Worm (Caenorhabditis elegans) whole organism, L4 larva: Measurements from ENCODE around the gene hlh-12.

Experiments used
- ceh-28 ChIP-seq: fragments of 150-350 bp; optimal IDR thresholded peaks from 2 replicates; lab custom pipeline; 2014; ENCODE audit warnings: missing biosample characterization, missing genetic modification reagents, missing genetic modification characterization
- ceh-82 ChIP-seq: sonication (generic microtip); optimal IDR thresholded peaks from 2 replicates; lab custom pipeline; 2017; ENCODE audit warnings: missing biosample characterization, missing genetic modification characterization
- ctbp-1 ChIP-seq: fragments of 200-800 bp; sonication (Bioruptor generic); IDR thresholded peaks from 2 replicates; pipeline ENCODE4 v1.3.6; 2022; ENCODE audit warnings: missing genetic modification reagents, missing genetic modification characterization, missing compliant biosample characterization
- fkh-10 ChIP-seq: fragments of 150-350 bp; optimal IDR thresholded peaks from 2 replicates; lab custom pipeline; 2014; ENCODE audit warnings: missing biosample characterization, missing genetic modification reagents, missing genetic modification characterization
- jun-1 ChIP-seq: fragments of 150-350 bp; optimal IDR thresholded peaks from 2 replicates; lab custom pipeline; 2014; ENCODE audit warnings: missing biosample characterization, missing genetic modification reagents, missing genetic modification characterization
- mep-1 ChIP-seq: fragments of 150-350 bp; sonication (generic microtip); optimal IDR thresholded peaks from 3 replicates; lab custom pipeline; 2014; ENCODE audit warnings: missing biosample characterization, missing genetic modification characterization
- pha-4 ChIP-seq, 2 experiments: fragments of 150-350 bp in 1 of 2; fragments of 200-800 bp in 1 of 2; sonication (Bioruptor generic) in 1 of 2; IDR thresholded peaks in 1 of 2; optimal IDR thresholded peaks in 1 of 2; 2 replicates each; pipeline versions ENCODE4 v1.3.6 to Lab custom; 2014 to 2022; ENCODE audit warnings: missing genetic modification characterization in 2 of 2, missing genetic modification reagents in 2 of 2, missing biosample characterization in 1 of 2, missing compliant biosample characterization in 1 of 2
- skn-1 ChIP-seq: fragments of 150-350 bp; optimal IDR thresholded peaks from 2 replicates; lab custom pipeline; 2014; ENCODE audit warnings: missing biosample characterization, missing genetic modification characterization

DNA sequence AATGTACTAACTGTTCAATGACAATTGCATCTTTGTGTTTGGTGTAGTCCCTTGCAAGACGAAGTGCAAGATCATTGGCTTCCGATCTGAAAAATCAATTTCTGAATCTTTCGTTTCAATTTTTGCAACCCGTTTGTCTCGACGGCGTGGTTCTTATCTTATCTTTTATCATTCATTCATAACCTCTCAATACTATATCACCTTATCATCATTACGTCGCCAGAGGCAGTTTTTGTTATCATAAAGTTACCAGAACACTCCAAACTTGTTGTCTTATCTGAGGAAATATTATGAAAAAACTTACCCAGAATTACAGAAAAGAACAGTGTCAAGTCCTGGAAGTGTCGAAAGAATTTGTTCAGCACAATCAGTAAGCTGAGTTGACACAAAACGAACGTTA, 28.7 kb downstream of the hlh-12 start:
- TF ChIP-seq jun-1 (tag; lab: Kevin White, UChicago): no peak
- TF ChIP-seq skn-1 (tag; lab: Kevin White, UChicago): no peak
- TF ChIP-seq ceh-82 (tag; lab: Kevin White, UChicago): no peak
- TF ChIP-seq pha-4 (GFP tag; IDR thresholded peaks at IDR 0.05; lab: Robert Waterston, UW): no peak
- TF ChIP-seq pha-4 (tag; optimal IDR thresholded peaks at IDR 0.05; lab: Kevin White, UChicago): no peak
- TF ChIP-seq mep-1 (tag; lab: Kevin White, UChicago): no peak
- no peak for TF ChIP-seq ceh-28 (tag; lab: Kevin White, UChicago)
- no peak for TF ChIP-seq ctbp-1
- no peak for TF ChIP-seq fkh-10 (GFP tag; lab: Kevin White, UChicago)
